Worm (Caenorhabditis elegans) whole organism, L3 larva: ENCODE data around the gene R06F6.12.

ENCODE experiments used
- fos-1 ChIP-seq: fragments of 150-350 bp; optimal IDR thresholded peaks from 2 replicates; lab custom pipeline; 2014; ENCODE audit warnings: missing biosample characterization, missing genetic modification characterization
- lin-39 ChIP-seq: fragments of 150-350 bp; optimal IDR thresholded peaks from 2 replicates; lab custom pipeline; 2018; ENCODE audit warnings: missing biosample characterization, missing genetic modification reagents, missing genetic modification characterization
- nhr-237 ChIP-seq: fragments of 150-350 bp; optimal IDR thresholded peaks from 2 replicates; lab custom pipeline; 2014; ENCODE audit warnings: missing biosample characterization, missing genetic modification characterization
- pqm-1 ChIP-seq: fragments of 150-350 bp; optimal IDR thresholded peaks from 2 replicates; lab custom pipeline; 2017; ENCODE audit warnings: missing biosample characterization, missing genetic modification characterization, inconsistent platforms
- snpc-4 ChIP-seq: fragments of 150-350 bp; optimal IDR thresholded peaks from 2 replicates; lab custom pipeline; 2014; ENCODE audit warnings: missing biosample characterization, missing genetic modification characterization

DNA sequence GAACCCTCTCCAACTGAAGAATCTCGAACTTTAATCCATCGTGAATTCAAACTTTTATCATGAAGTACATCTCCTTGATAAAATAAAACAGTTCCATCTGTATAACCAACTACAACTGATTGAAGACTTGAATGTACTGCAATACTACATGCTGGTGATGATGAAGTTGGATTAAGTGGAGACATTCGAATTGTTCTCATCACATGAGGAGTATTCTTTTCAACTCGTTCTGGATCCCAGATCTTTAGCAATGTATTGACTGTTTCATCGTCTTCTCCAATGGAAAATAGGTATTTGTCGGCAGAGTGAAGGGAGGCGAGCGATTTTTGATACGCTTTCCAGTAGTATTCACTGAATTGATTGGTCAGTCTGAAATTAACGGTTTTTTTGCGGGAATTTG lies 31.3 kb downstream of the R06F6.12 start:
- TF ChIP-seq nhr-237 (tag; lab: Kevin White, UChicago) (no peak), snpc-4 (tag; lab: Kevin White, UChicago) (no peak), pqm-1 (tag; lab: Kevin White, UChicago) (no peak), lin-39 (no peak), fos-1 (tag; lab: Kevin White, UChicago) (no peak)
